Worm (Caenorhabditis elegans): ENCODE data around the gene sra-9.
A peak's percentile ranks its signal among the peaks of the same experiment; 100 is the strongest.

Gene sra-9

DNA sequence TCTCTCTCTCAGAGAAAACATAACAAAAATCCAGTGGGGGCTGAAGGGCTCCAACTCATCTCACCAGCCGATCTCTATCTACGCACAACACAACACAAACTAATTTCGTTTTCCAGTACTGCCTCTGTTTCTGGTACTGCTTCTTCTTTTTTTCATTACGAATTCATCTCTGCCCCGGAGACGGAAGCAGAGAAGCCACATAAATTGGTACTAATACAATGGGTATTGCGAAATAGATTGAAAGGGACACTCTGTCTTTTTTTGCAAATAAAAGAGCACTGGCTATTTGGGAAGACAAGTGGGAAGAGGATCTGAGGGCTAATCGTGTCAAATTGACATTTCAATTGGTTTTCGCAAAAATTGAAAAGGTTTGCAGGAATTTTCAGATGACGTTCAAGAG lies 34.8 kb upstream of the sra-9 start:
- TF ChIP-seq jun-1 (tag; optimal IDR thresholded peaks at IDR 0.05) (no peak), sup-37 (GFP tag; optimal IDR thresholded peaks at IDR 0.05) (no peak), sptf-1 (tag; optimal IDR thresholded peaks at IDR 0.05) (no peak), elt-3 (tag; optimal IDR thresholded peaks at IDR 0.05) (no peak), nhr-71 (tag; optimal IDR thresholded peaks at IDR 0.05) (peak; percentile 24), irx-1 (tag; optimal IDR thresholded peaks at IDR 0.05) (no peak), xbp-1 (tag; optimal IDR thresholded peaks at IDR 0.05) (no peak), zag-1 (tag; optimal IDR thresholded peaks at IDR 0.05) (peak; percentile 16), efl-1 (optimal IDR thresholded peaks at IDR 0.05) (no peak), efl-1 (GFP tag; optimal IDR thresholded peaks at IDR 0.05 in 1 of 2) (peak in 1 of 2 experiments; percentile 16), snu-23 (GFP tag; optimal IDR thresholded peaks at IDR 0.05) (peak; percentile 2), grh-1 (GFP tag; IDR thresholded peaks at IDR 0.05) (no peak), lin-35 (GFP tag; optimal IDR thresholded peaks at IDR 0.05) (no peak), mep-1 (tag; optimal IDR thresholded peaks at IDR 0.05) (no peak), tbx-2 (tag; optimal IDR thresholded peaks at IDR 0.05) (peak; percentile 17), sox-4 (tag; optimal IDR thresholded peaks at IDR 0.05) (no peak), tlp-1 (tag; optimal IDR thresholded peaks at IDR 0.05) (no peak), pag-3 (tag; optimal IDR thresholded peaks at IDR 0.05; ENCODE audit: borderline replicate concordance, insufficient read depth) (no peak), zip-4 (GFP tag; optimal IDR thresholded peaks at IDR 0.05) (peak; percentile 37), lin-14 (GFP tag; optimal IDR thresholded peaks at IDR 0.05) (peak; percentile 79), lsy-2 (tag; optimal IDR thresholded peaks at IDR 0.05) (peak in 1 of 2 experiments; percentile 19), fos-1 (tag; optimal IDR thresholded peaks at IDR 0.05) (no peak), aha-1 (tag; optimal IDR thresholded peaks at IDR 0.05) (no peak), ceh-82 (tag; optimal IDR thresholded peaks at IDR 0.05) (peak in 1 of 3 experiments; percentile 20), mdl-1 (tag; optimal IDR thresholded peaks at IDR 0.05) (no peak), ceh-63 (GFP tag; optimal IDR thresholded peaks at IDR 0.05) (no peak), nhr-90 (tag; optimal IDR thresholded peaks at IDR 0.05; ENCODE audit: poor library complexity) (no peak), ceh-8 (GFP tag; optimal IDR thresholded peaks at IDR 0.05) (no peak), dsc-1 (tag; optimal IDR thresholded peaks at IDR 0.05) (no peak), nhr-85 (tag) (no peak), elt-2 (tag; optimal IDR thresholded peaks at IDR 0.05) (no peak), lir-3 (tag; optimal IDR thresholded peaks at IDR 0.05; ENCODE audit: poor library complexity) (no peak), nhr-77 (tag; optimal IDR thresholded peaks at IDR 0.05) (no peak), lin-39 (tag; optimal IDR thresholded peaks at IDR 0.05) (no peak), swsn-7 (tag; optimal IDR thresholded peaks at IDR 0.05) (no peak), C34B4.2 (tag; optimal IDR thresholded peaks at IDR 0.05) (no peak), snpc-4 (tag; optimal IDR thresholded peaks at IDR 0.05) (no peak)

DNA sequence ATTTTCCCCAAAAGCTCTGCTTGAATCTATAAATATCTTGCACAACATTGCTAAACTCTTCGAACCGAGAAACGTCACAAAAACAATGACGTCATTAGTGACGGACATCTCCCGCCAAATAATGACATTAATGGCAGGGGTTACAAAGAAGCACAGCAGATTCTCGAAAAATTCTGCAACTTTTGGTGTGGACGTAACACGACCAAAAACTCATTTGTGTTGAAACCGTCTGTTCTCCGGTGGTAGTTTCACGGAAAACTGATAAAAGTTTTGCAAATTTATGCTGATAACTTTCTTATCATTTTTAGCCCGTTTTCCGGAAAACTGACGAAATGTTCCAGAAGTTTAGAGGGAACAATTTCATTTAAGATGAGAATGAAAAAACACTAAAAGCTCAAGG lies 33.5 kb upstream of the sra-9 start:
- TF ChIP-seq snpc-4 (tag; optimal IDR thresholded peaks at IDR 0.05) (no peak), elt-2 (tag; optimal IDR thresholded peaks at IDR 0.05) (peak; percentile 51), lin-14 (GFP tag; optimal IDR thresholded peaks at IDR 0.05) (peak; percentile 37), zip-4 (GFP tag; optimal IDR thresholded peaks at IDR 0.05) (no peak), unc-30 (tag; optimal IDR thresholded peaks at IDR 0.05) (no peak), nhr-71 (tag; optimal IDR thresholded peaks at IDR 0.05) (peak; percentile 28), isw-1 (GFP tag; IDR thresholded peaks at IDR 0.05) (no peak), fkh-8 (tag; optimal IDR thresholded peaks at IDR 0.05) (peak; percentile 1), pqm-1 (tag; optimal IDR thresholded peaks at IDR 0.05) (peak; percentile 37), ztf-11 (tag; optimal IDR thresholded peaks at IDR 0.05) (no peak), nhr-20 (tag; optimal IDR thresholded peaks at IDR 0.05) (no peak), hlh-4 (tag; optimal IDR thresholded peaks at IDR 0.05) (no peak)

Measured in whole organism, L1 larva.